Worm (Caenorhabditis elegans) whole organism, young adult: ENCODE data around the gene acbp-8.

Source experiments
- D2030.7 ChIP-seq: fragments of 200-800 bp; sonication (Bioruptor generic); IDR thresholded peaks from 2 replicates; pipeline ENCODE4 v1.3.6; 2022; ENCODE audit warnings: missing genetic modification reagents, missing genetic modification characterization, missing compliant biosample characterization
- Y53F4B.3 ChIP-seq: fragments of 200-800 bp; sonication (Bioruptor generic); IDR thresholded peaks from 2 replicates; pipeline ENCODE4 v1.3.6; 2022; ENCODE audit warnings: missing genetic modification reagents, missing genetic modification characterization, missing compliant biosample characterization
- aptf-2 ChIP-seq: fragments of 200-800 bp; sonication (Bioruptor generic); conservative IDR thresholded peaks from 2 replicates; pipeline ENCODE4 v1.3.6; 2022; ENCODE audit warnings: missing genetic modification reagents, missing genetic modification characterization, missing compliant biosample characterization
- snpc-4 ChIP-seq, 5 experiments: fragments of 150-350 bp in 1 of 5; sonication (generic microtip) in 4 of 5; optimal IDR thresholded peaks; 2 replicates each; lab custom pipeline; 2014 to 2018; ENCODE audit warnings: missing genetic modification characterization in 5 of 5, missing biosample characterization in 3 of 5, antibody characterized with exemption in 2 of 5, mild to moderate bottlenecking in 2 of 5, missing compliant biosample characterization in 2 of 5, missing genotype in 2 of 5, moderate library complexity in 2 of 5, missing genetic modification reagents in 1 of 5
- ztf-3 ChIP-seq: fragments of 200-800 bp; sonication (Bioruptor generic); optimal IDR thresholded peaks from 2 replicates; lab custom pipeline; 2018; ENCODE audit warnings: mild to moderate bottlenecking, missing genetic modification characterization, missing compliant biosample characterization

- no peak for TF ChIP-seq D2030.7
- no peak for TF ChIP-seq aptf-2 (GFP tag; lab: Robert Waterston, UW)
- no peak for TF ChIP-seq snpc-4 (GFP tag; optimal IDR thresholded peaks at IDR 0.05; lab: Kevin White, UChicago)
- no peak for TF ChIP-seq snpc-4 (tag; optimal IDR thresholded peaks at IDR 0.05; lab: Kevin White, UChicago)
- TF ChIP-seq ztf-3, result no peak
- TF ChIP-seq Y53F4B.3 (GFP tag; lab: Robert Waterston, UW), result no peak
Measured at ce11 chrIII:2603671-2604070, 25.1 kb upstream of the acbp-8 start, which contains the start of gene Y71H2B.11.
